Worm (Caenorhabditis elegans): ENCODE measurements around the gene F13H8.5.

Gene F13H8.5

ce11 chrII:6250782-6251461, 5.0 kb downstream of the F13H8.5 start, which contains the start of gene phb-2 (continued):
- TF ChIP-seq nhr-237 (tag; optimal IDR thresholded peaks at IDR 0.05): no peak
- peak; percentile 87 for TF ChIP-seq snu-23 (GFP tag; optimal IDR thresholded peaks at IDR 0.05)
- peak; percentile 6 for TF ChIP-seq ama-1 (optimal IDR thresholded peaks at IDR 0.05)
- TF ChIP-seq irx-1 (tag; optimal IDR thresholded peaks at IDR 0.05): peak; percentile 49
- TF ChIP-seq fos-1 (tag; optimal IDR thresholded peaks at IDR 0.05): peak; percentile 63
- TF ChIP-seq lir-3 (tag; optimal IDR thresholded peaks at IDR 0.05; ENCODE audit: poor library complexity): peak; percentile 67
- no peak for TF ChIP-seq nhr-76 (tag; optimal IDR thresholded peaks at IDR 0.05)
- peak; percentile 16 for TF ChIP-seq vab-15 (tag; optimal IDR thresholded peaks at IDR 0.05)
- no peak for TF ChIP-seq zip-4 (GFP tag; optimal IDR thresholded peaks at IDR 0.05)
- no peak for TF ChIP-seq unc-98 (GFP tag; IDR thresholded peaks at IDR 0.05)
- no peak for TF ChIP-seq elt-2 (tag; optimal IDR thresholded peaks at IDR 0.05)
- TF ChIP-seq hlh-17 (GFP tag; optimal IDR thresholded peaks at IDR 0.05; ENCODE audit: borderline replicate concordance): no peak
- no peak for TF ChIP-seq fkh-4 (tag; optimal IDR thresholded peaks at IDR 0.05; ENCODE audit: borderline replicate concordance)
- no peak for TF ChIP-seq pag-3 (tag; optimal IDR thresholded peaks at IDR 0.05; ENCODE audit: borderline replicate concordance, insufficient read depth)
- peak; percentile 73 for TF ChIP-seq nhr-90 (tag; optimal IDR thresholded peaks at IDR 0.05; ENCODE audit: poor library complexity)
- no peak for TF ChIP-seq nhr-28 (tag; optimal IDR thresholded peaks at IDR 0.05)
- peak; percentile 87 for TF ChIP-seq skn-1 (tag; optimal IDR thresholded peaks at IDR 0.05)
- no peak for TF ChIP-seq tlp-1 (tag; optimal IDR thresholded peaks at IDR 0.05)
- peak; percentile 64 for TF ChIP-seq fkh-8 (tag; optimal IDR thresholded peaks at IDR 0.05)
- peak; percentile 80 for TF ChIP-seq tbx-2 (tag; optimal IDR thresholded peaks at IDR 0.05)
- TF ChIP-seq isw-1 (GFP tag; IDR thresholded peaks at IDR 0.05): peak; percentile 85
- TF ChIP-seq efl-3 (GFP tag; optimal IDR thresholded peaks at IDR 0.05): no peak
- TF ChIP-seq nhr-12 (tag; optimal IDR thresholded peaks at IDR 0.05): no peak
- peak; percentile 74 for TF ChIP-seq xbp-1 (tag; optimal IDR thresholded peaks at IDR 0.05)
- TF ChIP-seq lsy-2 (tag; optimal IDR thresholded peaks at IDR 0.05): peak; percentile 86 to 94
- no peak for TF ChIP-seq unc-62 (GFP tag; optimal IDR thresholded peaks at IDR 0.05)
- peak; percentile 43 for TF ChIP-seq nhr-77 (tag; optimal IDR thresholded peaks at IDR 0.05)
- TF ChIP-seq ces-1 (GFP tag; optimal IDR thresholded peaks at IDR 0.05): no peak
- peak; percentile 57 to 85 (median 82) for TF ChIP-seq ceh-82 (tag; optimal IDR thresholded peaks at IDR 0.05)
- TF ChIP-seq sup-37 (GFP tag; optimal IDR thresholded peaks at IDR 0.05): no peak
- peak; percentile 82 for TF ChIP-seq nhr-47 (tag; optimal IDR thresholded peaks at IDR 0.05)
- no peak for TF ChIP-seq pax-3 (tag; optimal IDR thresholded peaks at IDR 0.05)
- TF ChIP-seq egl-13 (tag; optimal IDR thresholded peaks at IDR 0.05): no peak
- peak; percentile 59 for TF ChIP-seq grh-1 (GFP tag; IDR thresholded peaks at IDR 0.05)
- no peak for TF ChIP-seq nhr-84 (tag; optimal IDR thresholded peaks at IDR 0.05)
- no peak for TF ChIP-seq hlh-4 (tag; optimal IDR thresholded peaks at IDR 0.05)
- TF ChIP-seq rnt-1 (tag; optimal IDR thresholded peaks at IDR 0.05): peak; percentile 84
- peak; percentile 70 for TF ChIP-seq lin-13 (GFP tag; optimal IDR thresholded peaks at IDR 0.05)
- TF ChIP-seq unc-130 (tag; optimal IDR thresholded peaks at IDR 0.05): peak; percentile 82
- no peak for TF ChIP-seq ceh-63 (GFP tag; optimal IDR thresholded peaks at IDR 0.05)
- peak; percentile 44 for TF ChIP-seq ztf-4 (tag; optimal IDR thresholded peaks at IDR 0.05)
- TF ChIP-seq ztf-11 (tag; optimal IDR thresholded peaks at IDR 0.05): no peak
- TF ChIP-seq lin-14 (GFP tag; optimal IDR thresholded peaks at IDR 0.05): peak; percentile 73
- peak; percentile 70 for TF ChIP-seq swsn-7 (tag; optimal IDR thresholded peaks at IDR 0.05)
- TF ChIP-seq Y116A8C.19 (tag; optimal IDR thresholded peaks at IDR 0.05; ENCODE audit: borderline replicate concordance): no peak
- peak; percentile 11; the same call in 1 of the 2 replicates for TF ChIP-seq mab-9 (GFP tag; IDR thresholded peaks at IDR 0.05)
- TF ChIP-seq sox-4 (tag; optimal IDR thresholded peaks at IDR 0.05): peak; percentile 3
- peak; percentile 54 for TF ChIP-seq snpc-4 (tag; optimal IDR thresholded peaks at IDR 0.05)
- TF ChIP-seq ets-5 (GFP tag; IDR thresholded peaks at IDR 0.05): no peak
- no peak for TF ChIP-seq egl-27 (tag; optimal IDR thresholded peaks at IDR 0.05)
- TF ChIP-seq pqm-1 (tag; optimal IDR thresholded peaks at IDR 0.05): no peak

Measured in whole organism, L1 larva.